Fruit fly (Drosophila melanogaster) whole organism, embryonic: Measurements from ENCODE around the gene CG1416.

Experiments used
- Atf6 ChIP-seq: fragments of 200-800 bp; sonication (Bioruptor generic); IDR thresholded peaks from 2 replicates; pipeline ENCODE4 v1.3.6; 2022; ENCODE audit warnings: missing biosample characterization, missing genetic modification characterization
- CG11696 ChIP-seq: fragments of 200-800 bp; sonication (Bioruptor generic); IDR thresholded peaks from 2 replicates; pipeline ENCODE4 v1.3.6; 2022; ENCODE audit warnings: missing biosample characterization, missing genetic modification characterization
- CG13287 ChIP-seq: fragments of 200-800 bp; sonication (Bioruptor generic); IDR thresholded peaks from 2 replicates; pipeline ENCODE4 v1.3.6; 2022; ENCODE audit warnings: missing biosample characterization, missing genetic modification characterization; ENCODE audit not compliant: partially characterized antibody
- CG13894 ChIP-seq: fragments of 200-800 bp; sonication (Bioruptor generic); optimal IDR thresholded peaks from 3 replicates; lab custom pipeline; 2018; ENCODE audit warnings: missing biosample characterization, mild to moderate bottlenecking, missing genetic modification characterization, moderate library complexity
- CG15269 ChIP-seq: fragments of 200-800 bp; sonication (Bioruptor generic); optimal IDR thresholded peaks from 2 replicates; lab custom pipeline; 2018; ENCODE audit warnings: missing biosample characterization, mild to moderate bottlenecking, missing genetic modification characterization, moderate library complexity
- CG17829 ChIP-seq: fragments of 200-800 bp; optimal IDR thresholded peaks from 2 replicates; lab custom pipeline; 2019; ENCODE audit warnings: missing biosample characterization, mild to moderate bottlenecking, missing genetic modification characterization, moderate library complexity
- CG2199 ChIP-seq: fragments of 200-800 bp; sonication (Bioruptor generic); IDR thresholded peaks from 3 replicates; pipeline ENCODE4 v1.3.6; 2022; ENCODE audit warnings: missing biosample characterization, missing genetic modification characterization
- CG4730 ChIP-seq: fragments of 200-800 bp; sonication (Bioruptor generic); IDR thresholded peaks from 2 replicates; pipeline ENCODE4 v1.3.6; 2022; ENCODE audit warnings: missing biosample characterization, missing genetic modification characterization
- CG6175 ChIP-seq: fragments of 200-800 bp; sonication (Bioruptor generic); IDR thresholded peaks from 3 replicates; pipeline ENCODE4 v1.3.6; 2022; ENCODE audit warnings: missing biosample characterization, missing genetic modification characterization
- CG7556 ChIP-seq: fragments of 200-800 bp; sonication (Bioruptor generic); optimal IDR thresholded peaks from 2 replicates; lab custom pipeline; 2017; ENCODE audit warnings: missing biosample characterization, mild to moderate bottlenecking, missing genetic modification characterization
- CG7745 ChIP-seq: fragments of 200-800 bp; sonication (Bioruptor generic); optimal IDR thresholded peaks from 2 replicates; lab custom pipeline; 2018; ENCODE audit warnings: missing biosample characterization, mild to moderate bottlenecking, missing genetic modification characterization, moderate library complexity
- CG7987 ChIP-seq: fragments of 200-800 bp; sonication (Bioruptor generic); optimal IDR thresholded peaks from 2 replicates; lab custom pipeline; 2018; ENCODE audit warnings: missing biosample characterization, mild to moderate bottlenecking, missing genetic modification characterization, moderate library complexity
- CG8290 ChIP-seq, 3 experiments: fragments of 200-800 bp; sonication (Bioruptor generic); optimal IDR thresholded peaks; 2 replicates each; lab custom pipeline; 2016 to 2019; ENCODE audit warnings: missing biosample characterization in 3 of 3, missing genetic modification characterization in 3 of 3, mild to moderate bottlenecking in 2 of 3, moderate library complexity in 1 of 3
- CG9817 ChIP-seq: fragments of 200-800 bp; sonication (Bioruptor generic); optimal IDR thresholded peaks from 2 replicates; lab custom pipeline; 2018; ENCODE audit warnings: missing biosample characterization, mild to moderate bottlenecking, missing genetic modification characterization, moderate library complexity
- Dip3 ChIP-seq: fragments of 200-800 bp; sonication (Bioruptor generic); optimal IDR thresholded peaks from 3 replicates; lab custom pipeline; 2016; ENCODE audit warnings: missing biosample characterization, missing genetic modification characterization
- Ets65A ChIP-seq: fragments of 200-800 bp; sonication (Bioruptor generic); peaks from one replicate; lab custom pipeline; 2016; ENCODE audit warnings: missing biosample characterization, missing genetic modification characterization
- Gug ChIP-seq: fragments of 200-800 bp; sonication (Bioruptor generic); IDR thresholded peaks from 4 replicates; pipeline ENCODE4 v1.3.6; 2022; ENCODE audit warnings: missing biosample characterization, missing genetic modification characterization
- Kr ChIP-seq: fragments of 200-800 bp; sonication (Bioruptor generic); optimal IDR thresholded peaks from 2 replicates; lab custom pipeline; 2017; ENCODE audit warnings: missing biosample characterization, mild to moderate bottlenecking, missing genetic modification characterization
- Meics ChIP-seq: fragments of 200-800 bp; sonication (Bioruptor generic); optimal IDR thresholded peaks from 2 replicates; lab custom pipeline; 2017; ENCODE audit warnings: missing biosample characterization, mild to moderate bottlenecking, missing genetic modification characterization
- Nf-YB ChIP-seq: fragments of 200-800 bp; sonication (Bioruptor generic); optimal IDR thresholded peaks from 3 replicates; lab custom pipeline; 2019; ENCODE audit warnings: missing biosample characterization, mild to moderate bottlenecking, missing genetic modification characterization, moderate library complexity
- Nf-YC ChIP-seq: fragments of 200-800 bp; optimal IDR thresholded peaks from 3 replicates; lab custom pipeline; 2019; ENCODE audit warnings: missing biosample characterization, mild to moderate bottlenecking, missing genetic modification characterization, moderate library complexity
- Opbp ChIP-seq: fragments of 200-800 bp; sonication (Bioruptor generic); IDR thresholded peaks from 3 replicates; pipeline ENCODE4 v1.3.6; 2022; ENCODE audit warnings: missing biosample characterization, missing genetic modification characterization; ENCODE audit not compliant: partially characterized antibody
- Side ChIP-seq: fragments of 200-800 bp; sonication (Bioruptor generic); optimal IDR thresholded peaks from 2 replicates; lab custom pipeline; 2016; ENCODE audit warnings: missing biosample characterization, missing genetic modification characterization
- Trl ChIP-seq, 3 experiments: fragments of >200 bp in 2 of 3; fragments of 200-800 bp in 1 of 3; sonication (Bioruptor generic) in 1 of 3; optimal IDR thresholded peaks; 2 replicates in 1 of 3; 3 replicates in 2 of 3; lab custom pipeline; 2016 to 2017; ENCODE audit warnings: missing biosample characterization in 1 of 3, missing genetic modification characterization in 1 of 3
- Xrp1 ChIP-seq: fragments of 200-800 bp; sonication (Bioruptor generic); IDR thresholded peaks from 2 replicates; pipeline ENCODE4 v1.3.6; 2022; ENCODE audit warnings: missing biosample characterization, missing genetic modification characterization
- ase ChIP-seq: fragments of 200-800 bp; sonication (Bioruptor generic); IDR thresholded peaks from 3 replicates; pipeline ENCODE4 v1.3.6; 2022; ENCODE audit warnings: missing biosample characterization, missing genetic modification characterization
- cad ChIP-seq: fragments of >200 bp; optimal IDR thresholded peaks from 2 replicates; lab custom pipeline; 2017; ENCODE audit warnings: missing biosample characterization, missing genetic modification characterization
- chinmo ChIP-seq: fragments of 200-800 bp; sonication (Bioruptor generic); IDR thresholded peaks from 4 replicates; pipeline ENCODE4 v1.3.6; 2022; ENCODE audit warnings: missing biosample characterization, missing genetic modification characterization; ENCODE audit not compliant: partially characterized antibody
- eyg ChIP-seq: fragments of 200-800 bp; sonication (Bioruptor generic); optimal IDR thresholded peaks from 3 replicates; lab custom pipeline; 2016; ENCODE audit warnings: missing biosample characterization, missing genetic modification characterization
- grn ChIP-seq: fragments of 200-800 bp; sonication (Bioruptor generic); optimal IDR thresholded peaks from 3 replicates; lab custom pipeline; 2017; ENCODE audit warnings: missing biosample characterization, missing genetic modification characterization
- gro ChIP-seq: fragments of 200-800 bp; sonication (Bioruptor generic); optimal IDR thresholded peaks from 2 replicates; lab custom pipeline; 2016; ENCODE audit warnings: missing biosample characterization, missing genetic modification characterization
- kah ChIP-seq: fragments of 200-800 bp; sonication (Bioruptor generic); optimal IDR thresholded peaks from 2 replicates; lab custom pipeline; 2018; ENCODE audit warnings: missing biosample characterization, mild to moderate bottlenecking, missing genetic modification characterization
- nom ChIP-seq: fragments of 200-800 bp; sonication (Bioruptor generic); optimal IDR thresholded peaks from 2 replicates; lab custom pipeline; 2017; ENCODE audit warnings: missing biosample characterization, missing genetic modification characterization, mild to moderate bottlenecking, moderate library complexity, missing genetic modification reagents
- onecut ChIP-seq: fragments of 200-800 bp; sonication (Bioruptor generic); IDR thresholded peaks from 2 replicates; pipeline ENCODE4 v1.3.6; 2022; ENCODE audit warnings: missing biosample characterization, missing genetic modification characterization
- pho ChIP-seq: fragments of 200-800 bp; sonication (Bioruptor generic); optimal IDR thresholded peaks from 2 replicates; lab custom pipeline; 2016; ENCODE audit warnings: missing biosample characterization, missing genetic modification characterization
- pros ChIP-seq: fragments of 200-800 bp; sonication (Bioruptor generic); optimal IDR thresholded peaks from 3 replicates; lab custom pipeline; 2019; ENCODE audit warnings: missing biosample characterization, mild to moderate bottlenecking, missing genetic modification characterization, moderate library complexity
- seq ChIP-seq: fragments of 200-800 bp; sonication (Bioruptor generic); IDR thresholded peaks from 2 replicates; pipeline ENCODE4 v1.3.6; 2022; ENCODE audit warnings: missing biosample characterization, missing genetic modification characterization
- sqz ChIP-seq: fragments of 200-800 bp; sonication (Bioruptor generic); optimal IDR thresholded peaks from 3 replicates; lab custom pipeline; 2018; ENCODE audit warnings: missing biosample characterization, mild to moderate bottlenecking, missing genetic modification characterization
- sr ChIP-seq: fragments of 200-800 bp; sonication (Bioruptor generic); IDR thresholded peaks from 3 replicates; pipeline ENCODE4 v1.3.6; 2022; ENCODE audit warnings: missing biosample characterization, missing genetic modification characterization
- unpg ChIP-seq: fragments of 200-800 bp; sonication (Bioruptor generic); optimal IDR thresholded peaks from 3 replicates; lab custom pipeline; 2018; ENCODE audit warnings: missing biosample characterization, mild to moderate bottlenecking, missing genetic modification characterization, moderate library complexity
- z ChIP-seq: fragments of 200-800 bp; sonication (Bioruptor generic); IDR thresholded peaks from 3 replicates; pipeline ENCODE4 v1.3.6; 2022; ENCODE audit warnings: missing biosample characterization, missing genetic modification characterization

Gene CG1416

DNA sequence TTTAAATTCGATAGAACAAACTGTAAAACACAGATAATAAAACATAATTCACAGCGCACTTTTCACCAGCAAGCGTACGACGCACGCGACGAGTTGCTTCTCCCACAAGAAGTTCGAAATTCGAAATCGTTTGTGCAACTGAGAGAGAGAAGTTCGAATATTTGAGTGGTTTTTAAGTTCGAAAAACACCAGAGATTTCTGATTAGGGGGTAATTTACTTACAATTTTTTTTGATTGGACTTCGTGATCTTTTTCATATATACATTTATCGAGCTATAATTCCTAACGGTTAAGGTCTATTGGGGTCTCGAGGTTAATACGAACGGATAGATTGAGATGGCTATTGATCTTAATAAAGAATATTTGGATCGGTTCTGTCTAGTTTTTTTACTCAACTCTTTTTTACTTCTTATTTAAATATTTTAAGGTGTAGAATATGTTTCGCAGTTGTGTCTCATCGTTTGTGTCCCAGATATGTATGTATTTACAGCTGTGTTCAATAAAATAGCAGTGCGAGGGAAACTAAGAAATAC, 37.6 kb downstream of the CG1416 start, which contains the start of gene CG31612:
Gene CG31612 (minus strand): TSS at position 106 of the 533 bp plus-strand sequence.
- TF ChIP-seq CG13894 (tag; lab: Kevin White, UChicago) (peak; percentile 57), CG13287 (GFP tag; lab: Robert Waterston, UW) (no peak; the same call in 1 of the 2 replicates), chinmo (0 out of 4 replicates have a peak, but pooled peaks have one; percentile 24), eyg (no peak), kah (GFP tag; lab: Kevin White, UChicago) (no peak), Opbp (GFP tag; lab: Robert Waterston, UW) (no peak), Dip3 (GFP tag; lab: Kevin White, UChicago) (no peak), CG7556 (GFP tag; lab: Kevin White, UChicago) (no peak), z (GFP tag; lab: Robert Waterston, UW) (peak; percentile 96), sqz (GFP tag; lab: Kevin White, UChicago) (peak; percentile 71), CG7745 (tag; lab: Kevin White, UChicago) (no peak), CG4730 (GFP tag; lab: Robert Waterston, UW) (no peak), Trl (optimal IDR thresholded peaks at IDR 0.05; lab: Kevin White, UChicago) (peak in 1 of 2 experiments; percentile 40), Trl (GFP tag; optimal IDR thresholded peaks at IDR 0.05; lab: Kevin White, UChicago) (no peak), CG11696 (GFP tag; lab: Robert Waterston, UW) (peak; percentile 84), Xrp1 (GFP tag; lab: Robert Waterston, UW) (no peak), pho (GFP tag; lab: Kevin White, UChicago) (no peak), Gug (GFP tag; lab: Robert Waterston, UW) (peak; percentile 1; the same call in 2 of the 4 replicates), CG2199 (GFP tag; lab: Robert Waterston, UW) (peak; percentile 8; the same call in 2 of the 3 replicates), Meics (GFP tag; lab: Kevin White, UChicago) (no peak), gro (no peak), CG7987 (no peak), grn (GFP tag; lab: Kevin White, UChicago) (peak; percentile 38), CG8290 (GFP tag; optimal IDR thresholded peaks at IDR 0.05; lab: Kevin White, UChicago) (no peak), CG8290 (tag; optimal IDR thresholded peaks at IDR 0.05; lab: Kevin White, UChicago) (peak in 1 of 2 experiments; percentile 12), cad (GFP tag; lab: Kevin White, UChicago) (peak; percentile 15), unpg (no peak)

DNA sequence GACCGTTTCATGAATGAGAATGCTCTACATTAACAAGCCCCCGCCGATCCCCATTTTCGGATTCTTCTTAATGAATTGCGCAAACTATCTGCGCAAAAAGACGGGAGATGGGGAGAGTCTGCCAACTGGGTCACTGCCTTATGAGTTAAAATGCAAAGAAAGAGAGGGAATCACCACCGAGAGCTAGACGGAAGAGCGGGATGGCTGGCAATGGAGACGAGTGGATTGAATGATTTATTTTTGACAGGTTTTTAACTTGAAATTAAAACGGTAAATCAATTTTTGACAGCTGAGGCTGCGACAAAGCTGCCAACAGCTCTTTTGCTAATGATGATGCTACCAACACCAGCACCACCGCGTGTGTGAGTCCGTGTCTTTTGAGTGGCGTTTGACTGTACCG, 46.3 kb downstream of the CG1416 start:
- no peak for TF ChIP-seq CG9817
- TF ChIP-seq Atf6 (GFP tag; lab: Robert Waterston, UW): no peak
- TF ChIP-seq Kr: no peak
- peak; percentile 72 for TF ChIP-seq Ets65A (GFP tag; lab: Kevin White, UChicago)
- no peak for TF ChIP-seq ase (GFP tag; lab: Robert Waterston, UW)
- no peak for TF ChIP-seq CG15269
- TF ChIP-seq Side (GFP tag; lab: Kevin White, UChicago): no peak
- TF ChIP-seq, all 482 proteins: peak for 1

DNA sequence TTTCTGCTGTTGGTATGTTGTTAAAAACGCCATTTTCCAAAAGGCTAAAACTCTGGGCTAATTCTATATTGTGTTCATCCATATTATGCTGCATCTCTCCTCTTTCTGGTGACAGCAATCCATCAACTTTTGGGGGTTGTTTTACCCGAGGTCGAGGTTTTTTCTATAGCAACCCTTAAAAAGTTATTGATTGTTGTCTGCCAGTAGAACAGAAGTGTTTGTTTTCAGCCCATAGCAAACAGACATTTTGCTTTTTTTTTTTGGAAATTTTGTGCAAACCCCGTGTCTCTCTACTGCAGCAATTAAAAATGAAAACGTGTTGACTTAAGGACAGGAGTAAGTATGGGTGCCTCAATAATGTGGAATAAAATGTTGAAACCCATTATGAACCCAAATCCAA, 48.5 kb downstream of the CG1416 start:
- TF ChIP-seq onecut: peak; percentile 59
- TF ChIP-seq sr (GFP tag; lab: Robert Waterston, UW): no peak
- TF ChIP-seq nom (GFP tag; lab: Kevin White, UChicago): no peak
- TF ChIP-seq Nf-YC: peak; percentile 41
- no peak for TF ChIP-seq CG6175 (GFP tag; lab: Robert Waterston, UW)
- TF ChIP-seq Nf-YB (GFP tag; lab: Kevin White, UChicago): peak; percentile 77
- peak; percentile 3 for TF ChIP-seq pros (GFP tag; lab: Kevin White, UChicago)
- TF ChIP-seq CG17829 (tag; lab: Kevin White, UChicago): no peak
- peak; percentile 59; the same call in 1 of the 2 replicates for TF ChIP-seq seq (GFP tag; lab: Robert Waterston, UW)
- peak; percentile 64 for TF ChIP-seq sqz (GFP tag; lab: Kevin White, UChicago)
